Worm (Caenorhabditis elegans): ENCODE results near the gene nhr-199.

DNA sequence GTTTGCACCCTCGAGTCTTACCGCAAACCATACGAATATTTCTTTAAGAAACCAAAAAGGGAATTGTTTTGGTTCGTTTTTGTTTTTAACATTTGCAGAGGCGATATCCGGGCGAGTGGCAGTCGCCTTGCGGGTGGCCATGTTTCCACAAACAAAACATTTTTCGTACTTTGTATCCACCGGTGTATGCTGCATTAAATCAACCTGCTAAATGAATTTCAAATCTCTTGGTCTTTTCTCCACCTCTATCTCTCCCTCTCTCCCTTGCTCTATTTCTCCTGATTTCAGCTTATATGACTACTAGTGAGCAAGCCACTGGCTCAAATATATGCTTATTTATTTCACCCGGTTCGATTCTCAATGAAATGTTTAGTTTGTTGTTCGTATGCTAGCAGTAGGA, 22.5 kb downstream of the nhr-199 start, which contains the start of gene nhr-52:
- TF ChIP-seq sptf-1 (tag; optimal IDR thresholded peaks at IDR 0.05) (no peak), mep-1 (tag; optimal IDR thresholded peaks at IDR 0.05) (no peak), pha-4 (tag; optimal IDR thresholded peaks at IDR 0.05) (no peak), nhr-237 (tag; optimal IDR thresholded peaks at IDR 0.05) (no peak), nhr-28 (tag; optimal IDR thresholded peaks at IDR 0.05) (no peak), snpc-4 (tag; optimal IDR thresholded peaks at IDR 0.05) (no peak), lin-13 (tag; optimal IDR thresholded peaks at IDR 0.05) (no peak), elt-3 (tag; optimal IDR thresholded peaks at IDR 0.05) (no peak), mls-2 (tag; optimal IDR thresholded peaks at IDR 0.05) (no peak), ceh-83 (GFP tag; optimal IDR thresholded peaks at IDR 0.05) (no peak), blmp-1 (tag; optimal IDR thresholded peaks at IDR 0.05) (no peak)

All from whole organism, mixed stage, embryonic.